7 worm cellular contexts compared by ENCODE assay signal in genomic region chrII:10529218-10529751, ce11.
TF ChIP-seq lines count a peak whose summit lies in the region.

No protein-coding gene starts in this region.

TF ChIP-seq in whole organism, L1 larva, 84 proteins besides CTCF, POLR2A, EP300 and RAD21:
- TF ChIP-seq C16A3.4 (tag; optimal IDR thresholded peaks at IDR 0.05; lab: Kevin White, UChicago): no peak
- peak; percentile 31 for TF ChIP-seq blmp-1 (tag; optimal IDR thresholded peaks at IDR 0.05; lab: Kevin White, UChicago)
- peak; percentile 12 for TF ChIP-seq lin-14 (GFP tag; optimal IDR thresholded peaks at IDR 0.05; lab: Kevin White, UChicago)

TF ChIP-seq in whole organism, L2 larva, 48 proteins besides CTCF, POLR2A, EP300 and RAD21:
- TF ChIP-seq sem-4 (tag; optimal IDR thresholded peaks at IDR 0.05; lab: Kevin White, UChicago) (peak; percentile 42), unc-62 (GFP tag; optimal IDR thresholded peaks at IDR 0.05; lab: Kevin White, UChicago) (no peak)

TF ChIP-seq in whole organism, L3 larva, 47 proteins besides CTCF, POLR2A, EP300 and RAD21:
- TF ChIP-seq tbx-2 (tag; optimal IDR thresholded peaks at IDR 0.05; lab: Kevin White, UChicago): peak; percentile 29
- TF ChIP-seq unc-39 (tag; optimal IDR thresholded peaks at IDR 0.05; lab: Kevin White, UChicago): no peak
- TF ChIP-seq nhr-76 (tag; optimal IDR thresholded peaks at IDR 0.05; lab: Kevin White, UChicago): no peak
- TF ChIP-seq hmg-11 (tag; optimal IDR thresholded peaks at IDR 0.05; lab: Kevin White, UChicago): peak; percentile 56
- no peak for TF ChIP-seq ztf-4 (tag; optimal IDR thresholded peaks at IDR 0.05; lab: Kevin White, UChicago)
- peak; percentile 89 for TF ChIP-seq pha-4 (tag; optimal IDR thresholded peaks at IDR 0.05; lab: Kevin White, UChicago)
- no peak for TF ChIP-seq nhr-28 (tag; optimal IDR thresholded peaks at IDR 0.05; lab: Kevin White, UChicago)
- TF ChIP-seq lin-15B (tag; optimal IDR thresholded peaks at IDR 0.05; lab: Kevin White, UChicago): no peak
- no peak for TF ChIP-seq ZK546.5 (tag; optimal IDR thresholded peaks at IDR 0.05; lab: Kevin White, UChicago)

TF ChIP-seq in whole organism, L4 larva, 104 proteins besides CTCF, POLR2A, EP300 and RAD21 (continues in another document):
- TF ChIP-seq spr-1 (tag; optimal IDR thresholded peaks at IDR 0.05; lab: Kevin White, UChicago) (peak; percentile 30), zfp-3 (GFP tag; conservative IDR thresholded peaks at IDR 0.05; lab: Robert Waterston, UW) (no peak), nhr-6 (tag; optimal IDR thresholded peaks at IDR 0.05; lab: Kevin White, UChicago) (peak; percentile 33), rbr-2 (tag; optimal IDR thresholded peaks at IDR 0.05; lab: Kevin White, UChicago) (peak; percentile 27), dmd-9 (GFP tag; IDR thresholded peaks at IDR 0.05; lab: Robert Waterston, UW) (no peak), aha-1 (tag; lab: Kevin White, UChicago) (peak; percentile 69), hlh-30 (tag; optimal IDR thresholded peaks at IDR 0.05; lab: Kevin White, UChicago; ENCODE audit: insufficient read depth) (peak; percentile 4), nhr-48 (tag; optimal IDR thresholded peaks at IDR 0.05; lab: Kevin White, UChicago) (peak; percentile 74), pha-4 (GFP tag; IDR thresholded peaks at IDR 0.05; lab: Robert Waterston, UW) (no peak), pha-4 (tag; optimal IDR thresholded peaks at IDR 0.05; lab: Kevin White, UChicago) (peak; percentile 86), dpl-1 (GFP tag; optimal IDR thresholded peaks at IDR 0.05; lab: Kevin White, UChicago) (peak; percentile 4), hmg-1.1 (GFP tag; IDR thresholded peaks at IDR 0.05; lab: Robert Waterston, UW) (no peak), mep-1 (tag; optimal IDR thresholded peaks at IDR 0.05; lab: Kevin White, UChicago) (peak; percentile 34), zfp-2 (tag; optimal IDR thresholded peaks at IDR 0.05; lab: Kevin White, UChicago) (no peak), mdl-1 (tag; optimal IDR thresholded peaks at IDR 0.05; lab: Kevin White, UChicago) (peak in 1 of 2 experiments; percentile 58), lin-29 (GFP tag; IDR thresholded peaks at IDR 0.05; lab: Robert Waterston, UW) (no peak), hlh-11 (tag; optimal IDR thresholded peaks at IDR 0.05; lab: Kevin White, UChicago) (peak; percentile 78), nhr-28 (tag; optimal IDR thresholded peaks at IDR 0.05; lab: Kevin White, UChicago) (peak; percentile 28), arid-1 (GFP tag; conservative IDR thresholded peaks at IDR 0.05; lab: Robert Waterston, UW) (0 out of 2 replicates have a peak, but pooled peaks have one; percentile 26), egl-43 (GFP tag; IDR thresholded peaks at IDR 0.05; lab: Robert Waterston, UW) (no peak)

TF ChIP-seq in whole organism, early embryonic, 17 proteins besides CTCF, POLR2A, EP300 and RAD21:
- TF ChIP-seq tra-4 (tag; optimal IDR thresholded peaks at IDR 0.05; lab: Kevin White, UChicago): no peak
- TF ChIP-seq tbx-37 (GFP tag; conservative IDR thresholded peaks at IDR 0.05; lab: Robert Waterston, UW): 0 out of 2 replicates have a peak, but pooled peaks have one; percentile 15

TF ChIP-seq in whole organism, late embryonic, 69 proteins besides CTCF, POLR2A, EP300 and RAD21:
- TF ChIP-seq pax-1 (tag; optimal IDR thresholded peaks at IDR 0.05; lab: Kevin White, UChicago): no peak
- TF ChIP-seq hlh-6 (tag; optimal IDR thresholded peaks at IDR 0.05; lab: Kevin White, UChicago): peak; percentile 19

TF ChIP-seq in whole organism, young adult, 124 proteins besides CTCF, POLR2A, EP300 and RAD21:
- TF ChIP-seq dox-1 (GFP tag; IDR thresholded peaks at IDR 0.05; lab: Robert Waterston, UW) (0 out of 2 replicates have a peak, but pooled peaks have one; percentile 42), aptf-2 (GFP tag; conservative IDR thresholded peaks at IDR 0.05; lab: Robert Waterston, UW) (no peak), efl-1 (GFP tag; optimal IDR thresholded peaks at IDR 0.05; lab: Kevin White, UChicago) (peak; percentile 26), die-1 (tag; optimal IDR thresholded peaks at IDR 0.05; lab: Kevin White, UChicago) (no peak), egl-18 (GFP tag; IDR thresholded peaks at IDR 0.05; lab: Robert Waterston, UW) (no peak), sptf-2 (GFP tag; optimal IDR thresholded peaks at IDR 0.05; lab: Kevin White, UChicago) (no peak), F10E7.11 (tag; optimal IDR thresholded peaks at IDR 0.05; lab: Kevin White, UChicago) (no peak), ceh-27 (GFP tag; optimal IDR thresholded peaks at IDR 0.05; lab: Kevin White, UChicago) (no peak), Y79H2A.3 (GFP tag; conservative IDR thresholded peaks at IDR 0.05; lab: Robert Waterston, UW) (no peak), aptf-3 (GFP tag; IDR thresholded peaks at IDR 0.05; lab: Robert Waterston, UW) (no peak), ceh-79 (tag; optimal IDR thresholded peaks at IDR 0.05; lab: Kevin White, UChicago) (no peak), let-526 (GFP tag; IDR thresholded peaks at IDR 0.05; lab: Robert Waterston, UW) (no peak), pbrm-1 (GFP tag; IDR thresholded peaks at IDR 0.05; lab: Robert Waterston, UW) (no peak), bed-1 (GFP tag; IDR thresholded peaks at IDR 0.05; lab: Robert Waterston, UW) (no peak), ztf-3 (GFP tag; optimal IDR thresholded peaks at IDR 0.05; lab: Kevin White, UChicago) (no peak), ztf-26 (tag; optimal IDR thresholded peaks at IDR 0.05; lab: Kevin White, UChicago) (no peak), lsy-27 (tag; optimal IDR thresholded peaks at IDR 0.05; lab: Kevin White, UChicago; ENCODE audit: borderline replicate concordance, insufficient read depth) (no peak), T26A5.8 (tag; optimal IDR thresholded peaks at IDR 0.05; lab: Kevin White, UChicago) (no peak), mcd-1 (GFP tag; IDR thresholded peaks at IDR 0.05; lab: Robert Waterston, UW) (no peak), lin-26 (GFP tag; IDR thresholded peaks at IDR 0.05; lab: Robert Waterston, UW) (0 out of 2 replicates have a peak, but pooled peaks have one; percentile 33), C17E4.6 (GFP tag; IDR thresholded peaks at IDR 0.05; lab: Robert Waterston, UW) (no peak), zfh-2 (GFP tag; conservative IDR thresholded peaks at IDR 0.05; lab: Robert Waterston, UW) (peak; percentile 89), tbp1 (GFP tag; optimal IDR thresholded peaks at IDR 0.05; lab: Kevin White, UChicago) (no peak), snpc-1.3 (tag; optimal IDR thresholded peaks at IDR 0.05; lab: Kevin White, UChicago; ENCODE audit: insufficient read depth) (no peak), ccch-3 (GFP tag; optimal IDR thresholded peaks at IDR 0.05; lab: Kevin White, UChicago) (no peak), nhr-27 (tag; optimal IDR thresholded peaks at IDR 0.05; lab: Kevin White, UChicago) (no peak), hmg-1.2 (GFP tag; IDR thresholded peaks at IDR 0.05; lab: Robert Waterston, UW) (peak; percentile 43; the same call in 1 of the 2 replicates), Y95B8A.8 (GFP tag; IDR thresholded peaks at IDR 0.05; lab: Robert Waterston, UW) (no peak), ama-1 (optimal IDR thresholded peaks at IDR 0.05; lab: Kevin White, UChicago) (no peak), ama-1 (GFP tag; optimal IDR thresholded peaks at IDR 0.05; lab: Kevin White, UChicago) (no peak), bed-2 (GFP tag; IDR thresholded peaks at IDR 0.05; lab: Robert Waterston, UW) (no peak), F57A8.1 (GFP tag; optimal IDR thresholded peaks at IDR 0.05; lab: Kevin White, UChicago) (no peak), cebp-1 (GFP tag; IDR thresholded peaks at IDR 0.05; lab: Robert Waterston, UW) (no peak), cebp-1 (tag; optimal IDR thresholded peaks at IDR 0.05; lab: Kevin White, UChicago) (peak; percentile 2), snpc-3.4 (tag; optimal IDR thresholded peaks at IDR 0.05; lab: Kevin White, UChicago) (no peak), lir-1 (GFP tag; conservative IDR thresholded peaks at IDR 0.05; lab: Robert Waterston, UW) (no peak), sea-2 (GFP tag; IDR thresholded peaks at IDR 0.05; lab: Robert Waterston, UW) (no peak), dpl-1 (GFP tag; optimal IDR thresholded peaks at IDR 0.05; lab: Kevin White, UChicago) (no peak), K12H6.12 (tag; optimal IDR thresholded peaks at IDR 0.05; lab: Kevin White, UChicago) (no peak), nhr-80 (tag; optimal IDR thresholded peaks at IDR 0.05; lab: Kevin White, UChicago) (peak; percentile 23), egrh-3 (GFP tag; IDR thresholded peaks at IDR 0.05; lab: Robert Waterston, UW) (no peak), akir-1 (GFP tag; optimal IDR thresholded peaks at IDR 0.05; lab: Kevin White, UChicago) (no peak), let-607 (tag; optimal IDR thresholded peaks at IDR 0.05; lab: Kevin White, UChicago) (no peak), F37B4.10 (GFP tag; IDR thresholded peaks at IDR 0.05; lab: Robert Waterston, UW) (no peak), B0019.2 (GFP tag; conservative IDR thresholded peaks at IDR 0.05; lab: Robert Waterston, UW) (no peak), lin-35 (GFP tag; optimal IDR thresholded peaks at IDR 0.05; lab: Kevin White, UChicago) (no peak), somi-1 (GFP tag; optimal IDR thresholded peaks at IDR 0.05; lab: Kevin White, UChicago) (no peak), nfya-2 (GFP tag; IDR thresholded peaks at IDR 0.05; lab: Robert Waterston, UW) (no peak), lin-40 (tag; optimal IDR thresholded peaks at IDR 0.05; lab: Kevin White, UChicago) (no peak), C06A6.2 (GFP tag; conservative IDR thresholded peaks at IDR 0.05; lab: Robert Waterston, UW) (no peak), ztf-6 (GFP tag; IDR thresholded peaks at IDR 0.05; lab: Robert Waterston, UW) (no peak), lin-54 (GFP tag; optimal IDR thresholded peaks at IDR 0.05; lab: Kevin White, UChicago) (no peak), dpff-1 (tag; optimal IDR thresholded peaks at IDR 0.05; lab: Kevin White, UChicago) (no peak), attf-5 (GFP tag; optimal IDR thresholded peaks at IDR 0.05; lab: Kevin White, UChicago) (peak; percentile 2)
